Fruit fly (Drosophila melanogaster): Measurements from ENCODE around the gene CG9743.

The CG9743 gene

DNA sequence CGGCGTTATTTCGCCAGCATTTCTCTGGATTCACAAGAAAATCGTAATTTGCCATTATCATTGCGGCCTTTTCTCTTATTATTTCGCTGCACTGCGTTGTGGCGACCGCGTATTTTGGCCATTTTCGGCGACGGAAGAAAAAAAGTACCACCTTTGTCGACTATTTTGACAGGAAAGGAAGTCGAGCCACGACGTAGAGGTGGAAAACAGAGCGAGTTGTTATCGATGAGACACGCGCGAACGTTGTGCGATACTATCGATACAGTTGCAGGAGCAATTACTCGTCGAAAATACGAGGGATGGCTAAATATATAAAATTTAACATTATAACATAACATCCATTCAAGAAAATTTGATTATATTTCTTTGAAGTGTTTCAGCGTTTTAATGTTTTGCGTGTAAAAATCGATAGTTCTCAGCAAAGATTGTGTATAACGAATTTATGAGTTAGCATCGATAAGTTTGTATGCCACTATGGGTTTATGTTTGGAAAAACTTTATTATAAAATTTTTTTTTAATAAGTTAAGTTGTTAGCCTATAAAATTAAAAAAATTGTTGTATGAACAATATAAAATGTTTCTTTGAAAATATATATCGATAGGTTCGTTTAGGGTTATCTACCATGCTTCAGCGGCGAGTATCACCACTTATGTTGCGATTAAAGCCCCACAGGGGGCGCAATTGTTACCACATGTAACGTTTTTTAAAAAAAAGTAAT lies 6.1 kb upstream of the CG9743 start, which contains the start of gene RpS7:
RpS7 (minus strand) TSS at position 255 of the 719 bp plus-strand sequence.
- TF ChIP-seq HmgZ (tag; optimal IDR thresholded peaks at IDR 0.05) = peak; percentile 31
- no peak for TF ChIP-seq CG15073 (GFP tag; optimal IDR thresholded peaks at IDR 0.05)
- no peak for TF ChIP-seq en (GFP tag; optimal IDR thresholded peaks at IDR 0.05)
- no peak for TF ChIP-seq pum (GFP tag; optimal IDR thresholded peaks at IDR 0.05)
- peak; percentile 93; the same call in 2 of the 4 replicates for TF ChIP-seq chinmo (GFP tag; IDR thresholded peaks at IDR 0.05; ENCODE audit: partially characterized antibody)
- peak; percentile 42 for TF ChIP-seq ash1 (GFP tag; optimal IDR thresholded peaks at IDR 0.05)
- TF ChIP-seq ato (GFP tag; IDR thresholded peaks at IDR 0.05; ENCODE audit: partially characterized antibody) = peak; percentile 92
- TF ChIP-seq Fer2 (tag; optimal IDR thresholded peaks at IDR 0.05) = peak; percentile 27
- TF ChIP-seq CG31441 (GFP tag; IDR thresholded peaks at IDR 0.05) = peak; percentile 79
- TF ChIP-seq Dll (GFP tag; IDR thresholded peaks at IDR 0.05; ENCODE audit: partially characterized antibody) = peak; percentile 99
- peak; percentile 96 for TF ChIP-seq HLH4C (GFP tag; IDR thresholded peaks at IDR 0.05; ENCODE audit: partially characterized antibody)
- TF ChIP-seq Nf-YC (tag; optimal IDR thresholded peaks at IDR 0.05) = peak; percentile 78
- peak; percentile 68 for TF ChIP-seq CG3407 (GFP tag; optimal IDR thresholded peaks at IDR 0.05)
- peak; percentile 52 for TF ChIP-seq grau (tag; optimal IDR thresholded peaks at IDR 0.05)
- TF ChIP-seq wor (GFP tag; IDR thresholded peaks at IDR 0.05) = peak; percentile 29; the same call in 1 of the 2 replicates
- TF ChIP-seq Myb (GFP tag; optimal IDR thresholded peaks at IDR 0.05) = peak; percentile 89
- peak; percentile 97 for TF ChIP-seq CG34224 (GFP tag; IDR thresholded peaks at IDR 0.05; ENCODE audit: partially characterized antibody)
- TF ChIP-seq CG1529 (GFP tag; optimal IDR thresholded peaks at IDR 0.05) = peak; percentile 58
- TF ChIP-seq cg (GFP tag; optimal IDR thresholded peaks at IDR 0.05) = no peak
- peak; percentile 17 for TF ChIP-seq Dek (tag; optimal IDR thresholded peaks at IDR 0.05)
- TF ChIP-seq CG34376 (GFP tag; optimal IDR thresholded peaks at IDR 0.05) = peak; percentile 92
- TF ChIP-seq CG30020 (tag; optimal IDR thresholded peaks at IDR 0.05) = peak; percentile 47
- TF ChIP-seq hkb (optimal IDR thresholded peaks at IDR 0.05) = peak; percentile 36
- peak; percentile 81 for TF ChIP-seq hkb (GFP tag; IDR thresholded peaks at IDR 0.05)
- TF ChIP-seq ab (GFP tag; optimal IDR thresholded peaks at IDR 0.05) = no peak
- peak; percentile 81 for TF ChIP-seq CG6813 (GFP tag; optimal IDR thresholded peaks at IDR 0.05)
- no peak for TF ChIP-seq Lim3 (GFP tag; IDR thresholded peaks at IDR 0.05)
- TF ChIP-seq Opbp (GFP tag; IDR thresholded peaks at IDR 0.05; ENCODE audit: partially characterized antibody) = peak; percentile 95
- peak; percentile 35 for TF ChIP-seq ind (GFP tag; optimal IDR thresholded peaks at IDR 0.05)
- peak; percentile 85 for TF ChIP-seq CG12071 (GFP tag; optimal IDR thresholded peaks at IDR 0.05)
- TF ChIP-seq sd (tag; optimal IDR thresholded peaks at IDR 0.05) = no peak
- TF ChIP-seq hth (optimal IDR thresholded peaks at IDR 0.05) = no peak
- TF ChIP-seq CG6254 (GFP tag; optimal IDR thresholded peaks at IDR 0.05) = peak; percentile 42
- peak; percentile 81 for TF ChIP-seq nau (GFP tag; optimal IDR thresholded peaks at IDR 0.05)
- TF ChIP-seq CG31365 (tag; optimal IDR thresholded peaks at IDR 0.05) = peak; percentile 76
- TF ChIP-seq CG32772 (GFP tag; IDR thresholded peaks at IDR 0.05) = peak; percentile 61
- TF ChIP-seq HLHmδ (GFP tag; optimal IDR thresholded peaks at IDR 0.05) = peak; percentile 96
- TF ChIP-seq CG2116 (GFP tag; optimal IDR thresholded peaks at IDR 0.05) = peak; percentile 92
- TF ChIP-seq scrt (GFP tag; optimal IDR thresholded peaks at IDR 0.05) = peak; percentile 75
- peak; percentile 62 for TF ChIP-seq danr (GFP tag; IDR thresholded peaks at IDR 0.05)
- peak; percentile 38; the same call in 2 of the 3 replicates for TF ChIP-seq CG7357 (GFP tag; IDR thresholded peaks at IDR 0.05)
- peak in 1 of 2 experiments; percentile 12 for TF ChIP-seq Hr78 (GFP tag; optimal IDR thresholded peaks at IDR 0.05)
- TF ChIP-seq Stat92E (GFP tag; optimal IDR thresholded peaks at IDR 0.05) = peak in 1 of 3 experiments; percentile 17
- peak; percentile 87 for TF ChIP-seq NfI (GFP tag; optimal IDR thresholded peaks at IDR 0.05)
- TF ChIP-seq corto (GFP tag; optimal IDR thresholded peaks at IDR 0.05) = no peak
- TF ChIP-seq CG7745 (tag; optimal IDR thresholded peaks at IDR 0.05) = no peak
- peak; percentile 78 for TF ChIP-seq CG4424 (GFP tag; optimal IDR thresholded peaks at IDR 0.05)
- peak; percentile 94 for TF ChIP-seq zen2 (GFP tag; IDR thresholded peaks at IDR 0.05; ENCODE audit: partially characterized antibody)

Data from whole organism, embryonic.